Fruit fly (Drosophila melanogaster) whole organism, larva: ENCODE measurements around the gene CG31174.

Source experiments
- noc ChIP-seq: fragments of 200-800 bp; sonication (Bioruptor generic); optimal IDR thresholded peaks from 3 replicates; lab custom pipeline; 2019; ENCODE audit warnings: missing biosample characterization, mild to moderate bottlenecking, missing genetic modification characterization, moderate library complexity

Gene CG31174

dm6 chr3R:21823076-21823475 is 46.2 kb downstream of the CG31174 start:
- no peak for TF ChIP-seq noc (tag; lab: Kevin White, UChicago)

DNA sequence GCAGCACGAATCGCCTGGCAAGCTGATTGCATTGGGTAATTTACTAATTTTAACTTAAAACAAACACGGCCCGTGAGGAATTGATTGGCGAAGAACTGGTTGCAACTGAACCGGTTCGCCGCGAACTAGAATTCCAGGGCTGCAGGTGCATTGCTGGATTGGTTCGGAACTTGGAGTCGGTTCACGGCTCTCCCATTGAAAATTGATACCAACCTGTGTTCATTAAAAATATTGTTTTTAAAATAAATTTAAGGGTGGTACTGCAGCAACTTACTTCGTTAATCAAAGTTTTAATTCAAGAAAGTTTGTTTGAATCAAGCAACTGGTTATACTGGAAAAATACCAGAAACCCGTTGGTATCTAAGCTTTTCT is 46.8 kb downstream of the CG31174 start, which contains the start of gene CASK:
TSS of gene CASK (minus strand) at position 113 of the 372 bp plus-strand sequence.
- no peak for TF ChIP-seq noc (tag; lab: Kevin White, UChicago)

DNA sequence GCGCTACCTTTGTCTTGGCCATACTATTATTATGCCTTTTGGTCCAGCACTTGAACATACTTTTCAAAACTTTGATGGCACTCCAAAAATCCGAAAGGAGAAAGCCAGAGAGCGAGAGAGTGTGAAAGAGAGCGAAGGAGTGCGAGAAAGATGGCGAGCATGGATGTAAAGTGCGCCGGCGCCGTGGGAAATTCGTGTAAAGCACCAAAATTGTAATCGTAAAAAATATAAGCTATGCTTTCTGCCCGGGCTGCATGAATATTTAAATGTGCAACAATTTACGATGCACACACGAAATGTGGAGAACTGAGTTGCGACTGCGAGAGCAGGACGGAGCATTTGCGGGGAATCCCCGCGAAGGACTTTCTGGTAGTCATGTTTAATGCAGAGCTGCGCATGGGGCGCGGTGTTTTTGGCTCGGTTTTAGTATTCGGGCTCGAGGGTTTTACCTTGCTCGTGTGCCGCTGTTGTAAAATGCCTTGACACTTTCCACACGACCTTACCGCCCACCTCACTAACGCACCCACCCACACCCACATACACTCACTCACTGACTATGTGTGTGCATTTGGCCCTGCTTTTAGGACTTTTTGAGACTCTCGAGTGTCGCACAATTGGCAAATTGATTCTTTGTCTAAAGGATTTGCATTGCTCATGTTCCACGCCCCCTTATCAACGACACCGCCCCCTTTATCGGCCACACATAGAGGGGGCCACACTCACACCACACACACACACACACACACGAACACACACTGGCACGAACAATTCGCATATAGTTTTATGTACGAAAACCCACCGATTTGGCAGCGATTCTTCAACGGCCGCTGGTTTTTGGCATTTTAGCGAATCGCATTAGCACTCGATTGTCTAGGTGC is 47.4 kb downstream of the CG31174 start:
- no peak for TF ChIP-seq noc (tag; lab: Kevin White, UChicago)
